Worm (Caenorhabditis elegans): ENCODE measurements around the gene ubc-23.

DNA sequence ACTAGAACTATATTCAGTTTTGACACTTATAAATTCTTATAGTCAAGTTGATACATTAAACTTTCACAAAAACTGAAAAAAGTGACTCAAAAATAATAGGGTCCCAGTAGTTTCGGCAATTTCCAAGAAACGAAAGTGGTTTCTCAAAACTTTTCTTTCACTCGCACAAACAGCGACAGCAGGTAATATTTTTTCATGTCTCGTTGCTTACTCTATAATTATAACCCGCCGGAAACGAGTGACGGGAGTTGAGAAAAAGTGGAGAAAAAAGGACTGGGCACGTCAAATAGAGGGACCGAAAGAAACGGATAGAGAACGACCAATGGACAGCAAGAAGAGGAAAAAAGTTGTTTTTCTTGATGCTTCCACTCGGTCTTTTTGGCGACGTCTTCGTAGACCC is 44.2 kb upstream of the ubc-23 start:
- TF ChIP-seq unc-39 (tag; optimal IDR thresholded peaks at IDR 0.05) (no peak), lin-39 (tag; optimal IDR thresholded peaks at IDR 0.05) (peak; percentile 21), nhr-237 (tag; optimal IDR thresholded peaks at IDR 0.05) (no peak), ZK546.5 (tag; optimal IDR thresholded peaks at IDR 0.05) (no peak), aly-2 (tag; optimal IDR thresholded peaks at IDR 0.05) (no peak), ztf-4 (tag; optimal IDR thresholded peaks at IDR 0.05) (no peak), egl-5 (tag; optimal IDR thresholded peaks at IDR 0.05) (no peak), elt-1 (tag; optimal IDR thresholded peaks at IDR 0.05) (no peak), nhr-77 (tag; optimal IDR thresholded peaks at IDR 0.05) (no peak), fkh-10 (GFP tag; optimal IDR thresholded peaks at IDR 0.05) (no peak), nhr-12 (tag; optimal IDR thresholded peaks at IDR 0.05) (no peak), elt-3 (tag; optimal IDR thresholded peaks at IDR 0.05) (no peak), zag-1 (tag; optimal IDR thresholded peaks at IDR 0.05) (no peak), ztf-11 (tag; optimal IDR thresholded peaks at IDR 0.05) (no peak)
